Worm (Caenorhabditis elegans) whole organism, L4/young adult: Measurements from ENCODE around the gene F12D9.2.

Experiments used
- W03F9.2 ChIP-seq: fragments of 150-350 bp; optimal IDR thresholded peaks from 2 replicates; lab custom pipeline; 2014; ENCODE audit warnings: missing biosample characterization, missing genetic modification characterization
- dao-5 ChIP-seq: sonication (generic microtip); optimal IDR thresholded peaks from 2 replicates; lab custom pipeline; 2016; ENCODE audit warnings: missing genotype, missing genetic modification characterization, moderate library complexity, missing compliant biosample characterization
- him-1 ChIP-seq: sonication (generic microtip); optimal IDR thresholded peaks from 2 replicates; lab custom pipeline; 2016; ENCODE audit warnings: missing genotype, missing genetic modification reagents, missing genetic modification characterization, missing compliant biosample characterization

DNA sequence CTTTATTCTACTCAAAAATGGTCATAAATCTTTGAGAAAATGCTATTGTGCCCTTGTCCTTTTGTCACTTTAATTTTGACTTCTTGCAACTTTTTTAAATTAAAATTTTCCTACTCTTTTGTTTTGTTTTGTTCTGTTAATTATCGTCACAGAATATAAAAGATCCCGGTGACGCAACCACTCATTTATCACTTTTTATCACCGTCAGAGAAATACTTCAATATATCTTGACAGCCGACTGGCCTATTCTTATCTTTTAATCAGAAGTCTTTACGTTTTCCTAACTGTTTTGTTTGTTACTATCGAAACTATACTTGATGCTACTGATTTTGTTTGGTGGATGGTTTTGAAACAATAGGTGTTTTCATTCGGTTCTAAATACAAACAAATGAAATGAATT, 9.1 kb upstream of the F12D9.2 start:
- no peak for TF ChIP-seq him-1 (tag; lab: Kevin White, UChicago)
- TF ChIP-seq W03F9.2 (tag; lab: Kevin White, UChicago), result no peak
- no peak for TF ChIP-seq dao-5 (tag; lab: Kevin White, UChicago)
